Fruit fly (Drosophila melanogaster) whole organism, embryonic: ENCODE results near the gene CG31636.

Source experiments
- Atf-2 ChIP-seq: fragments of 200-800 bp; sonication (Bioruptor generic); optimal IDR thresholded peaks from 2 replicates; lab custom pipeline; 2016; ENCODE audit warnings: missing biosample characterization, missing genetic modification characterization
- C15 ChIP-seq: fragments of 200-800 bp; sonication (Bioruptor generic); IDR thresholded peaks from 3 replicates; pipeline ENCODE4 v1.3.6; 2022; ENCODE audit warnings: missing biosample characterization, missing genetic modification characterization
- CG10274 ChIP-seq: fragments of 200-800 bp; sonication (Bioruptor generic); optimal IDR thresholded peaks from 3 replicates; lab custom pipeline; 2017; ENCODE audit warnings: missing biosample characterization, mild to moderate bottlenecking, missing genetic modification characterization
- CG10543 ChIP-seq: fragments of 200-800 bp; sonication (Bioruptor generic); optimal IDR thresholded peaks from 3 replicates; lab custom pipeline; 2017; ENCODE audit warnings: missing biosample characterization, mild to moderate bottlenecking, missing genetic modification characterization, moderate library complexity
- CG10565 ChIP-seq: fragments of 200-800 bp; sonication (Bioruptor generic); optimal IDR thresholded peaks from 3 replicates; lab custom pipeline; 2016; ENCODE audit warnings: missing biosample characterization, mild to moderate bottlenecking, missing genetic modification characterization
- CG11456 ChIP-seq: fragments of 200-800 bp; sonication (Bioruptor generic); IDR thresholded peaks from 3 replicates; pipeline ENCODE4 v1.3.6; 2022; ENCODE audit warnings: missing biosample characterization, missing genetic modification characterization
- CG11504 ChIP-seq: fragments of 200-800 bp; sonication (Bioruptor generic); optimal IDR thresholded peaks from 3 replicates; lab custom pipeline; 2019; ENCODE audit warnings: missing biosample characterization, mild to moderate bottlenecking, missing genetic modification characterization, moderate library complexity
- CG12391 ChIP-seq: fragments of 200-800 bp; sonication (Bioruptor generic); optimal IDR thresholded peaks from 3 replicates; lab custom pipeline; 2018; ENCODE audit warnings: missing biosample characterization, mild to moderate bottlenecking, missing genetic modification characterization, moderate library complexity
- CG12659 ChIP-seq: fragments of 200-800 bp; sonication (Bioruptor generic); optimal IDR thresholded peaks from 3 replicates; lab custom pipeline; 2017; ENCODE audit warnings: mild to moderate bottlenecking, missing biosample characterization, missing genetic modification reagents, missing genetic modification characterization
- CG13296 ChIP-seq: fragments of 200-800 bp; sonication (Bioruptor generic); optimal IDR thresholded peaks from 3 replicates; lab custom pipeline; 2018; ENCODE audit warnings: missing biosample characterization, mild to moderate bottlenecking, missing genetic modification characterization
- CG13775 ChIP-seq: fragments of 200-800 bp; sonication (Bioruptor generic); optimal IDR thresholded peaks from 3 replicates; lab custom pipeline; 2017; ENCODE audit warnings: missing biosample characterization, mild to moderate bottlenecking, missing genetic modification characterization
- CG14014 ChIP-seq: fragments of 200-800 bp; sonication (Bioruptor generic); IDR thresholded peaks from 2 replicates; pipeline ENCODE4 v1.3.6; 2022; ENCODE audit warnings: missing biosample characterization, missing genetic modification characterization
- CG15479 ChIP-seq: fragments of 200-800 bp; sonication (Bioruptor generic); optimal IDR thresholded peaks from 3 replicates; lab custom pipeline; 2019; ENCODE audit warnings: missing biosample characterization, mild to moderate bottlenecking, missing genetic modification characterization, moderate library complexity
- CG18262 ChIP-seq: fragments of 200-800 bp; optimal IDR thresholded peaks from 3 replicates; lab custom pipeline; 2019; ENCODE audit warnings: missing biosample characterization, mild to moderate bottlenecking, missing genetic modification characterization, moderate library complexity
- CG3281 ChIP-seq: fragments of 200-800 bp; sonication (Bioruptor generic); optimal IDR thresholded peaks from 3 replicates; lab custom pipeline; 2017; ENCODE audit warnings: missing biosample characterization, mild to moderate bottlenecking, missing genetic modification characterization
- CG34376 ChIP-seq: fragments of 200-800 bp; sonication (Bioruptor generic); optimal IDR thresholded peaks from 2 replicates; lab custom pipeline; 2018; ENCODE audit warnings: missing biosample characterization, mild to moderate bottlenecking, missing genetic modification characterization
- CG3995 ChIP-seq: fragments of 200-800 bp; sonication (Bioruptor generic); optimal IDR thresholded peaks from 3 replicates; lab custom pipeline; 2016; ENCODE audit warnings: missing biosample characterization, missing genetic modification characterization
- CG4282 ChIP-seq: fragments of 200-800 bp; sonication (Bioruptor generic); optimal IDR thresholded peaks from 2 replicates; lab custom pipeline; 2016; ENCODE audit warnings: missing biosample characterization, missing genetic modification characterization
- CG5245 ChIP-seq: fragments of 200-800 bp; sonication (Bioruptor generic); optimal IDR thresholded peaks from 3 replicates; lab custom pipeline; 2016; ENCODE audit warnings: missing biosample characterization, missing genetic modification characterization
- CG6254 ChIP-seq: fragments of 200-800 bp; sonication (Bioruptor generic); optimal IDR thresholded peaks from 3 replicates; lab custom pipeline; 2017; ENCODE audit warnings: mild to moderate bottlenecking, missing biosample characterization, missing genetic modification reagents, missing genetic modification characterization
- CG6683 ChIP-seq: fragments of 200-800 bp; sonication (Bioruptor generic); optimal IDR thresholded peaks from 2 replicates; lab custom pipeline; 2017; ENCODE audit warnings: missing biosample characterization, mild to moderate bottlenecking, missing genetic modification characterization, missing genetic modification reagents
- CG7357 ChIP-seq: fragments of 200-800 bp; sonication (Bioruptor generic); IDR thresholded peaks from 3 replicates; pipeline ENCODE4 v1.3.6; 2022; ENCODE audit warnings: missing biosample characterization, missing genetic modification characterization
- CG7839 ChIP-seq: fragments of 200-800 bp; sonication (Bioruptor generic); optimal IDR thresholded peaks from 3 replicates; lab custom pipeline; 2018; ENCODE audit warnings: missing biosample characterization, mild to moderate bottlenecking, missing genetic modification characterization, moderate library complexity
- CG8089 ChIP-seq: fragments of 200-800 bp; sonication (Bioruptor generic); optimal IDR thresholded peaks from 3 replicates; lab custom pipeline; 2016; ENCODE audit warnings: missing biosample characterization, missing genetic modification characterization
- CG8388 ChIP-seq: fragments of 200-800 bp; sonication (Bioruptor generic); optimal IDR thresholded peaks from 2 replicates; lab custom pipeline; 2019; ENCODE audit warnings: missing biosample characterization, mild to moderate bottlenecking, missing genetic modification characterization, moderate library complexity
- CG8944 ChIP-seq: fragments of 200-800 bp; sonication (Bioruptor generic); optimal IDR thresholded peaks from 3 replicates; lab custom pipeline; 2016; ENCODE audit warnings: missing biosample characterization, missing genetic modification characterization
- CTCF ChIP-seq: fragments of 200-800 bp; sonication (Bioruptor generic); optimal IDR thresholded peaks from 2 replicates; lab custom pipeline; 2017; ENCODE audit warnings: missing biosample characterization, mild to moderate bottlenecking, missing genetic modification characterization, moderate library complexity
- CoRest ChIP-seq: fragments of 200-800 bp; sonication (Bioruptor generic); optimal IDR thresholded peaks from 3 replicates; lab custom pipeline; 2018; ENCODE audit warnings: missing biosample characterization, mild to moderate bottlenecking, missing genetic modification characterization, moderate library complexity
- Dbx ChIP-seq: fragments of 200-800 bp; sonication (Bioruptor generic); IDR thresholded peaks from 3 replicates; pipeline ENCODE4 v1.3.6; 2022; ENCODE audit warnings: missing biosample characterization, missing genetic modification characterization
- ERR ChIP-seq: fragments of 200-800 bp; sonication (Bioruptor generic); optimal IDR thresholded peaks from 2 replicates; lab custom pipeline; 2016; ENCODE audit warnings: missing biosample characterization, missing genetic modification characterization
- Eip74EF ChIP-seq, 2 experiments: fragments of 200-800 bp in 1 of 2; fragments of >200 bp in 1 of 2; sonication (Bioruptor generic) in 1 of 2; optimal IDR thresholded peaks; 2 replicates each; lab custom pipeline; 2017 to 2019; ENCODE audit warnings: missing biosample characterization in 2 of 2, missing genetic modification characterization in 2 of 2, mild to moderate bottlenecking in 1 of 2, moderate library complexity in 1 of 2
- Gsc ChIP-seq: fragments of 200-800 bp; sonication (Bioruptor generic); IDR thresholded peaks from 2 replicates; pipeline ENCODE4 v1.3.6; 2022; ENCODE audit warnings: missing biosample characterization, missing genetic modification characterization
- Mrtf ChIP-seq: fragments of 200-800 bp; sonication (Bioruptor generic); IDR thresholded peaks from 3 replicates; pipeline ENCODE4 v1.3.6; 2022; ENCODE audit warnings: missing biosample characterization, missing genetic modification characterization
- NC2β ChIP-seq: fragments of 200-800 bp; sonication (Bioruptor generic); optimal IDR thresholded peaks from 2 replicates; lab custom pipeline; 2016; ENCODE audit warnings: missing biosample characterization, missing genetic modification characterization
- Sox100B ChIP-seq: fragments of 200-800 bp; sonication (Bioruptor generic); optimal IDR thresholded peaks from 3 replicates; lab custom pipeline; 2018; ENCODE audit warnings: missing biosample characterization, mild to moderate bottlenecking, missing genetic modification characterization
- Taf1 ChIP-seq: fragments of 200-800 bp; sonication (Bioruptor generic); IDR thresholded peaks from 2 replicates; pipeline ENCODE4 v1.3.6; 2022; ENCODE audit warnings: missing biosample characterization, missing genetic modification characterization
- Xrp1 ChIP-seq: fragments of 200-800 bp; sonication (Bioruptor generic); IDR thresholded peaks from 2 replicates; pipeline ENCODE4 v1.3.6; 2022; ENCODE audit warnings: missing biosample characterization, missing genetic modification characterization
- ab ChIP-seq: fragments of 200-800 bp; sonication (Bioruptor generic); optimal IDR thresholded peaks from 2 replicates; lab custom pipeline; 2016; ENCODE audit warnings: missing biosample characterization, missing genetic modification characterization
- bigmax ChIP-seq: fragments of 200-800 bp; sonication (Bioruptor generic); optimal IDR thresholded peaks from 2 replicates; lab custom pipeline; 2018; ENCODE audit warnings: missing biosample characterization, mild to moderate bottlenecking, missing genetic modification characterization
- chinmo ChIP-seq: fragments of 200-800 bp; sonication (Bioruptor generic); IDR thresholded peaks from 4 replicates; pipeline ENCODE4 v1.3.6; 2022; ENCODE audit warnings: missing biosample characterization, missing genetic modification characterization; ENCODE audit not compliant: partially characterized antibody
- chm ChIP-seq: fragments of 200-800 bp; sonication (Bioruptor generic); IDR thresholded peaks from 2 replicates; pipeline ENCODE4 v1.3.6; 2022; ENCODE audit warnings: missing biosample characterization, missing genetic modification characterization
- dimm ChIP-seq: fragments of 200-800 bp; sonication (Bioruptor generic); IDR thresholded peaks from 2 replicates; pipeline ENCODE4 v1.3.6; 2022; ENCODE audit warnings: missing biosample characterization, missing genetic modification characterization
- gce ChIP-seq: fragments of 200-800 bp; sonication (Bioruptor generic); IDR thresholded peaks from 3 replicates; pipeline ENCODE4 v1.3.6; 2022; ENCODE audit warnings: missing biosample characterization, missing genetic modification characterization
- gt ChIP-seq: fragments of 200-800 bp; sonication (Bioruptor generic); IDR thresholded peaks from 2 replicates; pipeline ENCODE4 v1.3.6; 2022; ENCODE audit warnings: missing biosample characterization, missing genetic modification characterization
- kay ChIP-seq: fragments of 200-800 bp; sonication (Bioruptor generic); optimal IDR thresholded peaks from 2 replicates; lab custom pipeline; 2016; ENCODE audit warnings: missing biosample characterization, missing genetic modification characterization
- org-1 ChIP-seq: fragments of 200-800 bp; sonication (Bioruptor generic); optimal IDR thresholded peaks from 2 replicates; lab custom pipeline; 2017; ENCODE audit warnings: missing biosample characterization, missing genetic modification characterization
- pzg ChIP-seq: fragments of 200-800 bp; sonication (Bioruptor generic); optimal IDR thresholded peaks from 3 replicates; lab custom pipeline; 2018; ENCODE audit warnings: missing biosample characterization, mild to moderate bottlenecking, missing genetic modification characterization, moderate library complexity
- ranshi ChIP-seq: fragments of 200-800 bp; sonication (Bioruptor generic); IDR thresholded peaks from 2 replicates; pipeline ENCODE4 v1.3.6; 2022; ENCODE audit warnings: missing biosample characterization, missing genetic modification characterization
- sim ChIP-seq: fragments of 200-800 bp; sonication (Bioruptor generic); IDR thresholded peaks from 2 replicates; pipeline ENCODE4 v1.3.6; 2022; ENCODE audit warnings: missing biosample characterization, missing genetic modification characterization
- sna ChIP-seq: fragments of 200-800 bp; sonication (Bioruptor generic); IDR thresholded peaks from 2 replicates; pipeline ENCODE4 v1.3.6; 2022; ENCODE audit warnings: missing biosample characterization, missing genetic modification characterization; ENCODE audit not compliant: partially characterized antibody
- trem ChIP-seq: fragments of 200-800 bp; optimal IDR thresholded peaks from 3 replicates; lab custom pipeline; 2019; ENCODE audit warnings: missing biosample characterization, mild to moderate bottlenecking, missing genetic modification characterization, moderate library complexity
- wek ChIP-seq: fragments of 200-800 bp; sonication (Bioruptor generic); optimal IDR thresholded peaks from 3 replicates; lab custom pipeline; 2018; ENCODE audit warnings: missing biosample characterization, mild to moderate bottlenecking, missing genetic modification characterization, moderate library complexity

Gene CG31636

DNA sequence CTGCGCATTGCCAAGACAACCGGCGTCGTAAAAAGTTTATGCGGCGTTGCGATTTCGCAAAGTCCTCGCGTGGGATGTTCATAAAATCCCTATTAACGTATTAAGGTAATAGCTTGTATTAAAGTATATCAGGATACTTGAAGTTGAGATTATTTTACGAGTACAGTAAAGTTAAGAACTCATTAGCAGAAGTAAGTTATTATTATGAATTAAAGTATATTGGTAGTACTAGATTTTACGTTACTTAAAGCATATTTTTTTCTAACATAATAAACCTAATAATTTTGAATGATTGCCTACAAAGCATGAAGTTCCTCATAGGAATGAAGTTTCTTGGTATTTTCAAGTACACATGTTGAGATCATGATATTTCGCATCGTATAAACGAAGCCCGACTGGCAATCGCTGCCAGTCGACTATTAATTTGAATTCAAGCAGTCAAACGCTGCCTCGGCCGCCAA is 35.9 kb upstream of the CG31636 start (continued):
- TF ChIP-seq CG8944 (no peak), CG6683 (GFP tag; lab: Kevin White, UChicago) (no peak), CG3995 (GFP tag; lab: Kevin White, UChicago) (no peak), Mrtf (GFP tag; lab: Robert Waterston, UW) (no peak), Taf1 (GFP tag; lab: Robert Waterston, UW) (no peak), CG8388 (GFP tag; lab: Kevin White, UChicago) (peak; percentile 55), kay (GFP tag; lab: Kevin White, UChicago) (no peak), dimm (GFP tag; lab: Robert Waterston, UW) (no peak), bigmax (GFP tag; lab: Kevin White, UChicago) (no peak), CG11456 (GFP tag; lab: Robert Waterston, UW) (no peak), CG15479 (GFP tag; lab: Kevin White, UChicago) (no peak), CG10274 (GFP tag; lab: Kevin White, UChicago) (no peak), CG10565 (GFP tag; lab: Kevin White, UChicago) (no peak), CG13775 (GFP tag; lab: Kevin White, UChicago) (peak; percentile 41), gt (no peak), ERR (GFP tag; lab: Kevin White, UChicago) (no peak), CG12659 (peak; percentile 50), ranshi (no peak), CG10543 (GFP tag; lab: Kevin White, UChicago) (no peak), Gsc (GFP tag; lab: Robert Waterston, UW) (no peak), ab (GFP tag; lab: Kevin White, UChicago) (no peak), CG14014 (0 out of 2 replicates have a peak, but pooled peaks have one; percentile 34), gce (GFP tag; lab: Robert Waterston, UW) (no peak), org-1 (GFP tag; lab: Kevin White, UChicago) (peak; percentile 36), CG34376 (GFP tag; lab: Kevin White, UChicago) (peak; percentile 14), Eip74EF (GFP tag; optimal IDR thresholded peaks at IDR 0.05; lab: Kevin White, UChicago) (peak in 1 of 2 experiments; percentile 68), CG6254 (GFP tag; lab: Kevin White, UChicago) (peak; percentile 31), CG13296 (GFP tag; lab: Kevin White, UChicago) (peak; percentile 28), CG18262 (tag; lab: Kevin White, UChicago) (peak; percentile 85), Xrp1 (GFP tag; lab: Robert Waterston, UW) (peak; percentile 55; the same call in 1 of the 2 replicates), CG12391 (tag; lab: Kevin White, UChicago) (peak; percentile 63), C15 (GFP tag; lab: Robert Waterston, UW) (no peak), CG5245 (GFP tag; lab: Kevin White, UChicago) (no peak), CG8089 (GFP tag; lab: Kevin White, UChicago) (peak; percentile 10), CoRest (tag; lab: Kevin White, UChicago) (peak; percentile 71), Sox100B (GFP tag; lab: Kevin White, UChicago) (peak; percentile 84), CG11504 (tag; lab: Kevin White, UChicago) (peak; percentile 78), Atf-2 (GFP tag; lab: Kevin White, UChicago) (no peak), CG4282 (GFP tag; lab: Kevin White, UChicago) (no peak), CTCF (GFP tag; lab: Kevin White, UChicago) (no peak), chinmo (GFP tag; lab: Robert Waterston, UW) (no peak), chm (GFP tag; lab: Robert Waterston, UW) (no peak), sna (GFP tag; lab: Robert Waterston, UW) (no peak), pzg (GFP tag; lab: Kevin White, UChicago) (no peak), CG3281 (peak; percentile 33), NC2β (GFP tag; lab: Kevin White, UChicago) (no peak), trem (tag; lab: Kevin White, UChicago) (peak; percentile 36), Dbx (GFP tag; lab: Robert Waterston, UW) (no peak), CG7839 (peak; percentile 71), CG7357 (GFP tag; lab: Robert Waterston, UW) (no peak), sim (GFP tag; lab: Robert Waterston, UW) (no peak), wek (GFP tag; lab: Kevin White, UChicago) (no peak)
